Worm (Caenorhabditis elegans) whole organism, L1 larva: ENCODE results near the gene nhr-157.

Experiments
- dpl-1 ChIP-seq, 3 experiments: fragments of 150-350 bp in 2 of 3; sonication (generic microtip) in 1 of 3; optimal IDR thresholded peaks; 2 replicates each; lab custom pipeline; 2014 to 2017; ENCODE audit warnings: missing biosample characterization in 3 of 3, missing genetic modification characterization in 3 of 3, missing genetic modification reagents in 3 of 3
- elt-3 ChIP-seq, 6 experiments: fragments of 150-350 bp in 1 of 6; sonication (generic microtip); optimal IDR thresholded peaks; 2 replicates each; lab custom pipeline; 2017 to 2018; ENCODE audit warnings: missing biosample characterization in 6 of 6, missing genetic modification characterization in 6 of 6, inconsistent platforms in 1 of 6
- jun-1 ChIP-seq: fragments of 150-350 bp; optimal IDR thresholded peaks from 2 replicates; lab custom pipeline; 2014; ENCODE audit warnings: missing biosample characterization, missing genetic modification reagents, missing genetic modification characterization
- lin-13 ChIP-seq: fragments of 150-350 bp; optimal IDR thresholded peaks from 2 replicates; lab custom pipeline; 2014; ENCODE audit warnings: missing biosample characterization, missing genetic modification reagents, missing genetic modification characterization
- lin-39 ChIP-seq: fragments of 150-350 bp; optimal IDR thresholded peaks from 2 replicates; lab custom pipeline; 2014; ENCODE audit warnings: missing biosample characterization, missing genetic modification reagents, missing genetic modification characterization
- mep-1 ChIP-seq: fragments of 150-350 bp; optimal IDR thresholded peaks from 2 replicates; lab custom pipeline; 2014; ENCODE audit warnings: missing biosample characterization, missing genetic modification characterization
- nhr-12 ChIP-seq: sonication (generic microtip); optimal IDR thresholded peaks from 2 replicates; lab custom pipeline; 2017; ENCODE audit warnings: missing biosample characterization, missing genetic modification characterization
- nhr-28 ChIP-seq: fragments of 150-350 bp; optimal IDR thresholded peaks from 2 replicates; lab custom pipeline; 2014; ENCODE audit warnings: missing biosample characterization, missing genetic modification characterization
- nhr-76 ChIP-seq: sonication (generic microtip); optimal IDR thresholded peaks from 2 replicates; lab custom pipeline; 2017; ENCODE audit warnings: missing biosample characterization, missing genetic modification characterization
- pqm-1 ChIP-seq: sonication (generic microtip); optimal IDR thresholded peaks from 3 replicates; lab custom pipeline; 2017; ENCODE audit warnings: missing biosample characterization, missing genetic modification characterization
- skn-1 ChIP-seq: fragments of 150-350 bp; optimal IDR thresholded peaks from 2 replicates; lab custom pipeline; 2014; ENCODE audit warnings: missing biosample characterization, missing genetic modification characterization

DNA sequence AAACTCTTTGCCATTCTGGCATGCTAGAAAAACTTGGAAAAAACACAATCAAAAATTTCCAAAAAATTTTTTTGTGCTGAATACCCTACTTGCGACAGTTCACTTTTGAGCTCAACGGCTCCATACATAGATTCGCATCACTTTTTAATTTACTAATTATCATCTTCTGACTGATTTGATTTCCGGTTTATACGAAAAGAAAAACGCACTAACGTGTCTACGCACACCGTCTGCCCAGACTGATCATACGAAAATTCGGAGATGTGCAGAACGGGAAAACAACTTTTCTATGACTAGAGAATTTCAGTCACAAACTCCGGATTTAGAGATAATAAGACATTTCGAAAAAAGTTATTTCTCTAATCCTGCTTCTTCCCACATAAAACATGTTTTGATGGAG lies 15.7 kb upstream of the nhr-157 start:
- no peak for TF ChIP-seq mep-1 (tag; lab: Kevin White, UChicago)
- no peak for TF ChIP-seq skn-1
- no peak for TF ChIP-seq lin-39 (tag; lab: Kevin White, UChicago)
- TF ChIP-seq elt-3 (tag; optimal IDR thresholded peaks at IDR 0.05; lab: Kevin White, UChicago): no peak
- no peak for TF ChIP-seq nhr-28 (tag; lab: Kevin White, UChicago)
- no peak for TF ChIP-seq jun-1
- TF ChIP-seq dpl-1 (GFP tag; optimal IDR thresholded peaks at IDR 0.05; lab: Kevin White, UChicago): no peak
- TF ChIP-seq nhr-76 (tag; lab: Kevin White, UChicago): no peak
- no peak for TF ChIP-seq pqm-1 (tag; lab: Kevin White, UChicago)
- TF ChIP-seq nhr-12 (tag; lab: Kevin White, UChicago): no peak
- TF ChIP-seq lin-13 (GFP tag; lab: Kevin White, UChicago): no peak
